Fruit fly (Drosophila melanogaster): Measurements from ENCODE around the gene CstF50.

Gene CstF50

dm6 chr3R:31741278-31741677 is 4.5 kb upstream of the CstF50 start:
- TF ChIP-seq Pif1A (GFP tag; optimal IDR thresholded peaks at IDR 0.05) (no peak), CG15710 (tag; optimal IDR thresholded peaks at IDR 0.05) (peak; percentile 8), CG17806 (tag; optimal IDR thresholded peaks at IDR 0.05) (no peak), CG8301 (tag; optimal IDR thresholded peaks at IDR 0.05) (no peak), CG12605 (GFP tag; IDR thresholded peaks at IDR 0.05) (no peak), Pif1B (GFP tag; optimal IDR thresholded peaks at IDR 0.05) (no peak), rn (GFP tag; IDR thresholded peaks at IDR 0.05) (no peak), EcR (GFP tag; optimal IDR thresholded peaks at IDR 0.05) (no peak), fd96Ca (GFP tag; IDR thresholded peaks at IDR 0.05) (0 out of 3 replicates have a peak, but pooled peaks have one; percentile 40), CG4496 (GFP tag; IDR thresholded peaks at IDR 0.05) (peak; percentile 46; the same call in 1 of the 3 replicates), CG10348 (GFP tag; IDR thresholded peaks at IDR 0.05) (no peak), Snoo (tag; optimal IDR thresholded peaks at IDR 0.05) (no peak), CG8159 (tag; optimal IDR thresholded peaks at IDR 0.05) (no peak)

DNA sequence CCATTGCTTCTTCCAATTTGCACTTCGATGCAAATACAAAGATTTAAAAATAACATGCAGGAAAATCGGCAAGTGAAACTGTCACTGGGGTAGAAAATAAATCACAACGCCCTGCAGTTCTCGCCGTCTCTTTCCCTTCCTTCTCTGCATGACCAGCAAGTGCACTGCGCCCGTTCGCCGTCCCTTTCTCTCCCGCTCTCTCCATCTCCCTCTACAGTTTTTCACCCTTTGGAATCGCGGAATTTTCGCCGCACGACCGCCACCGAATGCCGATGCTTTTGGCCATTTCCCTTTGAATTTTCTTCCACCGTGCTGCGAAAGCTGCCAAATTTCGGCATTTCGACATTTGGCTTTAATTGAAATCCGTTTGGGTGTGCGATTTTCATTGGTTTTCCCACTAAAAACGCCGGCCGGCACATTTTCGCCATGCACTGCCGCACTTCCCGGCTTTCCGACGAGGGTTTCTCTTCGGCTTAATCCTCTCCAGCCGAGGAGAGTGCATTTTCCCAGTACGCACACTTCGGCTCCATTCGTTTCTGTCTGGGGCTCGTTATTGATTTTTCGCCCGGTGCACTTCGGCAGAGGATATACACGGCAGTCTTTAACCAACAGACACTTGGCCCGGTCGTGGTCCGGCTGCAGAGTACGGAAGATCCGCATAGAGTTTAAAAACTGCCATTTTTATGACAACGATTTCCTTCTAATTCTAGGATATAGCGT is 2.5 kb upstream of the CstF50 start:
- TF ChIP-seq CG32121 (GFP tag; IDR thresholded peaks at IDR 0.05) (peak; percentile 66), Ets98B (GFP tag; IDR thresholded peaks at IDR 0.05) (0 out of 2 replicates have a peak, but pooled peaks have one; percentile 30), EcR (GFP tag; optimal IDR thresholded peaks at IDR 0.05) (no peak), CG13204 (GFP tag; optimal IDR thresholded peaks at IDR 0.05) (no peak), CG15710 (tag; optimal IDR thresholded peaks at IDR 0.05) (no peak), Snoo (tag; optimal IDR thresholded peaks at IDR 0.05) (no peak), Pif1B (GFP tag; optimal IDR thresholded peaks at IDR 0.05) (no peak)

DNA sequence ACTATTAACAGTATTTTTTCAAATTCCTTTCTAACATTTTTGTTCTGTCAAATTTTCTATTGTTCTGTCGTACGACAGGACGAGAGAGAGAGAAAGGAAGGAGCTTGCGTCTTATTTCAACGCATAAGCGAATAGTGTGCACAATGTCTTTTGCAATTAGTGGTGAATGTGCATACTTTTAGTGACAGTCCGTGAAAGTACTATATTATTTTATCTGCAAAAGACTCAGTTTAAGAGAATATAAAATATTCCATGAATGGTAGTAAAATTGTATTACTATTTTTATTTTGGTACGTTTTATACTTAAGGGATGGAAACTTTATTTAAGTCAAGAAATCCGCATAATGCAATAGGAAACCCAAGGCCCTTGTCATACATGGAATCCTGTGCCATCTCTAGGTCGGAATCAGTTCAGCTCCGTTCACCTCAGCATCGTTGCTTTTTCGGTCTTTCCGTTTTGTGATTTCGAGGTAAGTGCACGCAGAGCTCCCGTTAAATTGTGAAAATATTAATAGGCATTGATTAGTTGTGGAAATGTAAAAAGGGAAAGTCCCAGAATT is 1.4 kb upstream of the CstF50 start, which contains the start of gene eEF1alpha2:
eEF1alpha2 (plus strand) TSS at position 409 of the 560 bp plus-strand sequence.
- TF ChIP-seq CG17806 (tag; optimal IDR thresholded peaks at IDR 0.05) (no peak), rn (GFP tag; IDR thresholded peaks at IDR 0.05) (no peak), CG14655 (GFP tag; optimal IDR thresholded peaks at IDR 0.05) (no peak), CG32121 (GFP tag; IDR thresholded peaks at IDR 0.05) (no peak), Pif1B (GFP tag; optimal IDR thresholded peaks at IDR 0.05) (no peak), CG8159 (tag; optimal IDR thresholded peaks at IDR 0.05) (no peak), Snoo (tag; optimal IDR thresholded peaks at IDR 0.05) (no peak), Ets98B (GFP tag; IDR thresholded peaks at IDR 0.05) (no peak), Pif1A (GFP tag; optimal IDR thresholded peaks at IDR 0.05) (no peak), D1 (tag; optimal IDR thresholded peaks at IDR 0.05) (no peak), fd96Ca (GFP tag; IDR thresholded peaks at IDR 0.05) (no peak), CG10348 (GFP tag; IDR thresholded peaks at IDR 0.05) (no peak), CG15710 (tag; optimal IDR thresholded peaks at IDR 0.05) (no peak), CG13204 (GFP tag; optimal IDR thresholded peaks at IDR 0.05) (no peak)

DNA sequence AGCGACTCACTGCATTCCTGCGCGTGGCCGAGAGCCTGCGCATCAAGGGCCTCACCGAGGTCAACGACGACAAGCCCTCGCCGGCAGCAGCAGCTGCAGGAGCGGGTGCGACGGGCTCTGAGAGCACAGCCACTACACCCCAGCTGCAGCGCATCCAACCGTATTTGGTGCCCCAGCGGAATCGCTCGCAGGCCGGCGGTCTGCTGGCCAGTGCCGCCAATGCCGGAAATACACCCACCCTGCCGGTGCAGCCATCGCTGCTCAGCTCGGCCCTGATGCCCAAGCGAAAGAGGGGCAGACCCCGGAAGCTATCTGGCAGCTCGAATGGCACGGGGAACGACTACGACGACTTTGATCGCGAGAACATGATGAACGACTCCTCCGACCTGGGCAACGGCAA is 9.0 kb downstream of the CstF50 start:
- TF ChIP-seq CG15710 (tag; optimal IDR thresholded peaks at IDR 0.05): no peak
- TF ChIP-seq D1 (tag; optimal IDR thresholded peaks at IDR 0.05): no peak
- no peak for TF ChIP-seq CG4496 (GFP tag; IDR thresholded peaks at IDR 0.05)
- TF ChIP-seq gl (tag; optimal IDR thresholded peaks at IDR 0.05): no peak
- no peak for TF ChIP-seq CG8159 (tag; optimal IDR thresholded peaks at IDR 0.05)
- no peak for TF ChIP-seq fd96Ca (GFP tag; IDR thresholded peaks at IDR 0.05)
- TF ChIP-seq CG34367 (tag; optimal IDR thresholded peaks at IDR 0.05): no peak
- TF ChIP-seq EcR (GFP tag; optimal IDR thresholded peaks at IDR 0.05): no peak
- no peak for TF ChIP-seq CG9948 (tag; optimal IDR thresholded peaks at IDR 0.05)
- no peak for TF ChIP-seq CG12605 (GFP tag; IDR thresholded peaks at IDR 0.05)
- TF ChIP-seq Ets98B (GFP tag; IDR thresholded peaks at IDR 0.05): no peak
- no peak for TF ChIP-seq Pif1A (GFP tag; optimal IDR thresholded peaks at IDR 0.05)
- no peak for TF ChIP-seq CG10348 (GFP tag; IDR thresholded peaks at IDR 0.05)
- no peak for TF ChIP-seq Pif1B (GFP tag; optimal IDR thresholded peaks at IDR 0.05)
- no peak for TF ChIP-seq CG13204 (GFP tag; optimal IDR thresholded peaks at IDR 0.05)
- no peak for TF ChIP-seq CG8301 (tag; optimal IDR thresholded peaks at IDR 0.05)
- TF ChIP-seq CG14655 (GFP tag; optimal IDR thresholded peaks at IDR 0.05): no peak
- no peak for TF ChIP-seq Snoo (tag; optimal IDR thresholded peaks at IDR 0.05)
- no peak for TF ChIP-seq CG32121 (GFP tag; IDR thresholded peaks at IDR 0.05)

DNA sequence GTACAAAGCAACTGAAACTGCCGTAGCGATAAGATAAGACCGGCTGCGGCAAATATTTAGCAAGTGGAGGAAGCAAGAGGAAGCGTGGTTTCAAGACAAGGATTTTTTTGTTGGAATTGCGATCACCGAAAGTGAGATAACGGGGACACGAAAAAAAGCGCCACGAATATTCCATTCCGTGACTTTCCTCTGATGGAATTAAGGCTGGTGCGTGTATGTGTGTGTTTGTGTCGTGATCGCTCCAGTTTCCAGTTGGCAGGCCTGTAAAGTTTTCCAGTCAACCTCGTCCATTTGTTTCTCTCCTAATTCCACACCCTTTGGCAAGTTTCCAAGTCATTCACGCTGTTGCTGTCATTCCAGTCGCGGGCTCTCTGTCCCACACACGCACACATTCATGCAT is 10.5 kb downstream of the CstF50 start:
- TF ChIP-seq Pif1B (GFP tag; optimal IDR thresholded peaks at IDR 0.05) (no peak), D1 (tag; optimal IDR thresholded peaks at IDR 0.05) (no peak), CG8159 (tag; optimal IDR thresholded peaks at IDR 0.05) (no peak), CG17806 (tag; optimal IDR thresholded peaks at IDR 0.05) (no peak), fd96Ca (GFP tag; IDR thresholded peaks at IDR 0.05) (no peak), CG34367 (tag; optimal IDR thresholded peaks at IDR 0.05) (no peak), rn (GFP tag; IDR thresholded peaks at IDR 0.05) (no peak), CG9948 (tag; optimal IDR thresholded peaks at IDR 0.05) (no peak), EcR (GFP tag; optimal IDR thresholded peaks at IDR 0.05) (no peak)
